Worm (Caenorhabditis elegans) whole organism, L3 larva: ENCODE data around the gene cal-2.

Experiments
- R02D3.7 ChIP-seq: fragments of 150-350 bp; optimal IDR thresholded peaks from 2 replicates; lab custom pipeline; 2014; ENCODE audit warnings: missing biosample characterization, missing genetic modification characterization
- ZK546.5 ChIP-seq: sonication (generic microtip); optimal IDR thresholded peaks from 2 replicates; lab custom pipeline; 2017; ENCODE audit warnings: missing biosample characterization, missing genetic modification characterization
- aly-2 ChIP-seq: fragments of 150-350 bp; optimal IDR thresholded peaks from 2 replicates; lab custom pipeline; 2014; ENCODE audit warnings: missing biosample characterization, missing genetic modification characterization
- ama-1 ChIP-seq: fragments of 150-350 bp; optimal IDR thresholded peaks from 2 replicates; lab custom pipeline; 2018
- ceh-16 ChIP-seq: sonication (generic microtip); optimal IDR thresholded peaks from 2 replicates; lab custom pipeline; 2017; ENCODE audit warnings: missing biosample characterization, missing genetic modification characterization
- ceh-28 ChIP-seq: fragments of 150-350 bp; optimal IDR thresholded peaks from 2 replicates; lab custom pipeline; 2014; ENCODE audit warnings: missing biosample characterization, missing genetic modification reagents, missing genetic modification characterization
- ceh-82 ChIP-seq: fragments of 150-350 bp; optimal IDR thresholded peaks from 2 replicates; lab custom pipeline; 2014; ENCODE audit warnings: missing biosample characterization, missing genetic modification characterization
- egl-27 ChIP-seq: sonication (generic microtip); optimal IDR thresholded peaks from 4 replicates; lab custom pipeline; 2017; ENCODE audit warnings: missing biosample characterization, missing genetic modification reagents, missing genetic modification characterization
- egl-5 ChIP-seq: fragments of 150-350 bp; optimal IDR thresholded peaks from 2 replicates; lab custom pipeline; 2017; ENCODE audit warnings: missing biosample characterization, missing genetic modification reagents, missing genetic modification characterization, inconsistent platforms
- elt-1 ChIP-seq: fragments of 150-350 bp; optimal IDR thresholded peaks from 2 replicates; lab custom pipeline; 2014; ENCODE audit warnings: missing biosample characterization, missing genetic modification characterization
- elt-2 ChIP-seq: sonication (generic microtip); optimal IDR thresholded peaks from 2 replicates; lab custom pipeline; 2016; ENCODE audit warnings: missing genetic modification reagents, mild to moderate bottlenecking, missing genetic modification characterization, missing compliant biosample characterization
- elt-3 ChIP-seq, 3 experiments: fragments of 150-350 bp in 1 of 3; sonication (generic microtip) in 2 of 3; optimal IDR thresholded peaks; 2 replicates in 2 of 3; 4 replicates in 1 of 3; lab custom pipeline; 2014 to 2017; ENCODE audit warnings: missing biosample characterization in 3 of 3, missing genetic modification characterization in 3 of 3
- eor-1 ChIP-seq, 2 experiments: fragments of 150-350 bp; optimal IDR thresholded peaks; 2 replicates each; lab custom pipeline; 2014 to 2018; ENCODE audit warnings: missing biosample characterization in 2 of 2, missing genetic modification characterization in 2 of 2
- fkh-10 ChIP-seq: sonication (generic microtip); optimal IDR thresholded peaks from 2 replicates; lab custom pipeline; 2017; ENCODE audit warnings: missing biosample characterization, missing genetic modification reagents, missing genetic modification characterization
- fkh-2 ChIP-seq: fragments of 150-350 bp; optimal IDR thresholded peaks from 2 replicates; lab custom pipeline; 2014; ENCODE audit warnings: missing biosample characterization, missing genetic modification reagents, missing genetic modification characterization
- fos-1 ChIP-seq: fragments of 150-350 bp; optimal IDR thresholded peaks from 2 replicates; lab custom pipeline; 2014; ENCODE audit warnings: missing biosample characterization, missing genetic modification characterization
- hmg-11 ChIP-seq: sonication (generic microtip); optimal IDR thresholded peaks from 2 replicates; lab custom pipeline; 2016; ENCODE audit warnings: missing genetic modification characterization, missing compliant biosample characterization
- jun-1 ChIP-seq: fragments of 150-350 bp; optimal IDR thresholded peaks from 2 replicates; lab custom pipeline; 2014; ENCODE audit warnings: missing biosample characterization, missing genetic modification reagents, missing genetic modification characterization
- lin-15B ChIP-seq: fragments of 150-350 bp; optimal IDR thresholded peaks from 2 replicates; lab custom pipeline; 2014; ENCODE audit warnings: missing biosample characterization, missing genetic modification characterization
- lin-39 ChIP-seq: fragments of 150-350 bp; optimal IDR thresholded peaks from 2 replicates; lab custom pipeline; 2018; ENCODE audit warnings: missing biosample characterization, missing genetic modification reagents, missing genetic modification characterization
- lsy-12 ChIP-seq: sonication (generic microtip); optimal IDR thresholded peaks from 2 replicates; lab custom pipeline; 2016; ENCODE audit warnings: mild to moderate bottlenecking, missing genetic modification characterization, missing compliant biosample characterization
- mdl-1 ChIP-seq: fragments of 150-350 bp; optimal IDR thresholded peaks from 2 replicates; lab custom pipeline; 2014; ENCODE audit warnings: missing biosample characterization, missing genetic modification characterization
- mml-1 ChIP-seq: fragments of 150-350 bp; sonication (generic microtip); optimal IDR thresholded peaks from 3 replicates; lab custom pipeline; 2014; ENCODE audit warnings: missing biosample characterization, missing genetic modification characterization
- nfya-1 ChIP-seq: sonication (generic microtip); optimal IDR thresholded peaks from 2 replicates; lab custom pipeline; 2017; ENCODE audit warnings: missing genetic modification characterization, mild to moderate bottlenecking, missing compliant biosample characterization, antibody characterized with exemption, moderate library complexity; ENCODE audit not compliant: insufficient read depth
- nhr-11 ChIP-seq: fragments of 150-350 bp; optimal IDR thresholded peaks from 2 replicates; lab custom pipeline; 2014; ENCODE audit warnings: missing biosample characterization, missing genetic modification characterization
- nhr-12 ChIP-seq: fragments of 150-350 bp; optimal IDR thresholded peaks from 2 replicates; lab custom pipeline; 2014; ENCODE audit warnings: missing biosample characterization, missing genetic modification characterization
- nhr-23 ChIP-seq: fragments of 150-350 bp; optimal IDR thresholded peaks from 2 replicates; lab custom pipeline; 2014; ENCODE audit warnings: missing biosample characterization, missing genetic modification reagents, missing genetic modification characterization
- nhr-237 ChIP-seq: fragments of 150-350 bp; optimal IDR thresholded peaks from 2 replicates; lab custom pipeline; 2014; ENCODE audit warnings: missing biosample characterization, missing genetic modification characterization
- nhr-25 ChIP-seq: sonication (generic microtip); optimal IDR thresholded peaks from 2 replicates; lab custom pipeline; 2017; ENCODE audit warnings: missing biosample characterization, missing genetic modification characterization
- nhr-28 ChIP-seq: fragments of 150-350 bp; optimal IDR thresholded peaks from 2 replicates; lab custom pipeline; 2014; ENCODE audit warnings: missing biosample characterization, missing genetic modification characterization
- nhr-43 ChIP-seq: sonication (generic microtip); optimal IDR thresholded peaks from 2 replicates; lab custom pipeline; 2016; ENCODE audit warnings: mild to moderate bottlenecking, missing genetic modification characterization, missing compliant biosample characterization; ENCODE audit not compliant: poor library complexity, severe bottlenecking
- nhr-67 ChIP-seq: fragments of 150-350 bp; optimal IDR thresholded peaks from 2 replicates; lab custom pipeline; 2014; ENCODE audit warnings: missing biosample characterization, missing genetic modification characterization
- nhr-76 ChIP-seq: fragments of 150-350 bp; sonication (generic microtip); optimal IDR thresholded peaks from 5 replicates; lab custom pipeline; 2014; ENCODE audit warnings: missing biosample characterization, missing genetic modification characterization
- nhr-77 ChIP-seq: fragments of 150-350 bp; optimal IDR thresholded peaks from 2 replicates; lab custom pipeline; 2014; ENCODE audit warnings: missing biosample characterization, missing genetic modification characterization
- pha-4 ChIP-seq: fragments of 150-350 bp; optimal IDR thresholded peaks from 2 replicates; lab custom pipeline; 2014; ENCODE audit warnings: missing biosample characterization, missing genetic modification reagents, missing genetic modification characterization
- pqm-1 ChIP-seq: fragments of 150-350 bp; optimal IDR thresholded peaks from 2 replicates; lab custom pipeline; 2017; ENCODE audit warnings: missing biosample characterization, missing genetic modification characterization, inconsistent platforms
- sea-2 ChIP-seq: fragments of 150-350 bp; sonication (generic microtip); optimal IDR thresholded peaks from 4 replicates; lab custom pipeline; 2014; ENCODE audit warnings: missing biosample characterization, missing genetic modification reagents, missing genetic modification characterization
- skn-1 ChIP-seq: fragments of 150-350 bp; optimal IDR thresholded peaks from 2 replicates; lab custom pipeline; 2014; ENCODE audit warnings: missing biosample characterization, missing genetic modification characterization
- snpc-4 ChIP-seq: fragments of 150-350 bp; optimal IDR thresholded peaks from 2 replicates; lab custom pipeline; 2014; ENCODE audit warnings: missing biosample characterization, missing genetic modification characterization
- tbx-2 ChIP-seq: sonication (generic microtip); optimal IDR thresholded peaks from 2 replicates; lab custom pipeline; 2016; ENCODE audit warnings: mild to moderate bottlenecking, missing genetic modification characterization, missing compliant biosample characterization
- unc-39 ChIP-seq: sonication (generic microtip); optimal IDR thresholded peaks from 4 replicates; lab custom pipeline; 2017; ENCODE audit warnings: missing biosample characterization, missing genetic modification characterization
- unc-62 ChIP-seq: fragments of 150-350 bp; sonication (generic microtip); optimal IDR thresholded peaks from 4 replicates; lab custom pipeline; 2014; ENCODE audit warnings: missing biosample characterization, missing genetic modification reagents, missing genetic modification characterization
- zag-1 ChIP-seq: fragments of 150-350 bp; optimal IDR thresholded peaks from 2 replicates; lab custom pipeline; 2014; ENCODE audit warnings: missing biosample characterization, missing genetic modification characterization
- ztf-4 ChIP-seq: fragments of 150-350 bp; optimal IDR thresholded peaks from 2 replicates; lab custom pipeline; 2014; ENCODE audit warnings: missing biosample characterization, missing genetic modification characterization

Gene cal-2

DNA sequence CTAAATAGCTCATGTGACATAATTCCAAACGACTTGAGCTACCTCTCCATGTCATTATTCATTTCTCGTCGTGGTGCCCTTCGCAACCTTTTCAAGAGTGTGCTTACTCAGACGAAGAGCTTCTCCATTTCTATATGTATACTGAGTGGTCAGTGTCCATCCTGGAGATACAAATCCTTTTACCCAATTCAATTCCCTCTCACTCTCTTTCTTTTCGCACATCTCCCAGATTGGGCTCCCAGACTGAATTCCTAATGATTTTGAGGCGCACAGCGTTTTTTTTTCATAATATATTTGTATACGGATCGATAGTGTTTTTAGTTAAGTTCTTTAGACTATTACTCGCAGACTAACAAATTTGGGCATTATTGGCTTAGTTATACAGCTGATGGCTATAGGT lies 39.6 kb upstream of the cal-2 start:
- TF ChIP-seq ztf-4 (tag; lab: Kevin White, UChicago) = no peak
- TF ChIP-seq, all 47 proteins: peak for 0

- TF ChIP-seq ceh-16 (tag; lab: Kevin White, UChicago) (no peak), mml-1 (tag; lab: Kevin White, UChicago) (no peak), elt-1 (tag; lab: Kevin White, UChicago) (no peak), unc-39 (tag; lab: Kevin White, UChicago) (no peak), nhr-67 (tag; lab: Kevin White, UChicago) (no peak), eor-1 (tag; optimal IDR thresholded peaks at IDR 0.05; lab: Kevin White, UChicago) (no peak), ama-1 (lab: Kevin White, UChicago) (no peak), jun-1 (tag; lab: Kevin White, UChicago) (no peak), egl-27 (tag; lab: Kevin White, UChicago) (no peak), lsy-12 (no peak), nhr-43 (tag; lab: Kevin White, UChicago) (no peak), nhr-77 (tag; lab: Kevin White, UChicago) (no peak)
These were observed 39.1 kb upstream of the cal-2 start for ce11 chrII:8921456-8921855.

- no peak for TF ChIP-seq aly-2 (tag; lab: Kevin White, UChicago)
- TF ChIP-seq lsy-12 = no peak
- no peak for TF ChIP-seq unc-62
- no peak for TF ChIP-seq mdl-1 (tag; lab: Kevin White, UChicago)
- TF ChIP-seq ceh-28 (tag; lab: Kevin White, UChicago) = no peak
- no peak for TF ChIP-seq lin-15B (tag; lab: Kevin White, UChicago)
- no peak for TF ChIP-seq nhr-12
- no peak for TF ChIP-seq ztf-4 (tag; lab: Kevin White, UChicago)
- TF ChIP-seq ama-1 (lab: Kevin White, UChicago) = no peak
- TF ChIP-seq snpc-4 (tag; lab: Kevin White, UChicago) = no peak
- TF ChIP-seq elt-2 (tag; lab: Kevin White, UChicago) = peak; percentile 77
- peak; percentile 43 for TF ChIP-seq lin-39
- TF ChIP-seq fkh-10 (GFP tag; lab: Kevin White, UChicago) = no peak
- no peak for TF ChIP-seq nhr-237 (tag; lab: Kevin White, UChicago)
- TF ChIP-seq eor-1 (tag; optimal IDR thresholded peaks at IDR 0.05; lab: Kevin White, UChicago) = no peak
- TF ChIP-seq elt-1 (tag; lab: Kevin White, UChicago) = no peak
- no peak for TF ChIP-seq nhr-11 (tag; lab: Kevin White, UChicago)
- peak; percentile 45 for TF ChIP-seq nfya-1
- no peak for TF ChIP-seq egl-27 (tag; lab: Kevin White, UChicago)
- no peak for TF ChIP-seq zag-1 (tag; lab: Kevin White, UChicago)
- no peak for TF ChIP-seq nhr-23 (tag; lab: Kevin White, UChicago)
- TF ChIP-seq sea-2 (GFP tag; lab: Kevin White, UChicago) = no peak
- TF ChIP-seq egl-5 (tag; lab: Kevin White, UChicago) = no peak
- TF ChIP-seq fkh-2 (tag; lab: Kevin White, UChicago) = no peak
- no peak for TF ChIP-seq elt-3 (tag; optimal IDR thresholded peaks at IDR 0.05; lab: Kevin White, UChicago)
- TF ChIP-seq skn-1 (tag; lab: Kevin White, UChicago) = no peak
- TF ChIP-seq nhr-25 (tag; lab: Kevin White, UChicago) = no peak
- no peak for TF ChIP-seq mml-1 (tag; lab: Kevin White, UChicago)
- TF ChIP-seq ceh-16 (tag; lab: Kevin White, UChicago) = no peak
- no peak for TF ChIP-seq tbx-2 (tag; lab: Kevin White, UChicago)
- no peak for TF ChIP-seq R02D3.7
- TF ChIP-seq fos-1 (tag; lab: Kevin White, UChicago) = no peak
- TF ChIP-seq nhr-28 (tag; lab: Kevin White, UChicago) = no peak
- TF ChIP-seq pqm-1 = peak; percentile 70
- no peak for TF ChIP-seq ZK546.5 (tag; lab: Kevin White, UChicago)
- no peak for TF ChIP-seq nhr-43 (tag; lab: Kevin White, UChicago)
- TF ChIP-seq jun-1 (tag; lab: Kevin White, UChicago) = no peak
- TF ChIP-seq nhr-76 (tag; lab: Kevin White, UChicago) = no peak
- TF ChIP-seq unc-39 (tag; lab: Kevin White, UChicago) = no peak
- TF ChIP-seq ceh-82 (tag; lab: Kevin White, UChicago) = no peak
- peak; percentile 36 for TF ChIP-seq hmg-11 (tag; lab: Kevin White, UChicago)
- TF ChIP-seq pha-4 (tag; lab: Kevin White, UChicago) = no peak
- TF ChIP-seq, all 47 proteins: peak for 5
These were observed 38.4 kb upstream of the cal-2 start, which contains the start of gene B0457.6 for ce11 chrII:8922140-8922539. B0457.6 (plus strand) TSS chrII:8922423.
